Fruit fly (Drosophila melanogaster): Measurements from ENCODE around the gene Dim1.

- no peak for TF ChIP-seq spab (GFP tag; optimal IDR thresholded peaks at IDR 0.05)
- TF ChIP-seq CG7368 (GFP tag; optimal IDR thresholded peaks at IDR 0.05), result no peak
- TF ChIP-seq dac (GFP tag; optimal IDR thresholded peaks at IDR 0.05), result no peak
- no peak for TF ChIP-seq CG3032 (tag; optimal IDR thresholded peaks at IDR 0.05)
- TF ChIP-seq CG8119 (GFP tag; IDR thresholded peaks at IDR 0.05), result no peak
- TF ChIP-seq CG11762 (GFP tag; optimal IDR thresholded peaks at IDR 0.05; ENCODE audit: insufficient read depth), result no peak
- TF ChIP-seq Eip78C (GFP tag), result no peak
- no peak for TF ChIP-seq CG31627 (GFP tag; optimal IDR thresholded peaks at IDR 0.05)
- no peak for TF ChIP-seq topi (GFP tag; optimal IDR thresholded peaks at IDR 0.05)
These were observed 20.5 kb upstream of the Dim1 start, which contains the start of gene CG17612 for dm6 chr2L:4382522-4382921.

All from whole organism, prepupa.